Worm (Caenorhabditis elegans): ENCODE results near the gene fbxb-13.
A peak's percentile ranks its signal among the peaks of the same experiment; 100 is the strongest.
"Not testable (repeated sequence)": the region's sequence is repeated elsewhere in the genome, so short reads cannot be mapped to it uniquely, and the experiment has no call there.

The fbxb-13 gene

DNA sequence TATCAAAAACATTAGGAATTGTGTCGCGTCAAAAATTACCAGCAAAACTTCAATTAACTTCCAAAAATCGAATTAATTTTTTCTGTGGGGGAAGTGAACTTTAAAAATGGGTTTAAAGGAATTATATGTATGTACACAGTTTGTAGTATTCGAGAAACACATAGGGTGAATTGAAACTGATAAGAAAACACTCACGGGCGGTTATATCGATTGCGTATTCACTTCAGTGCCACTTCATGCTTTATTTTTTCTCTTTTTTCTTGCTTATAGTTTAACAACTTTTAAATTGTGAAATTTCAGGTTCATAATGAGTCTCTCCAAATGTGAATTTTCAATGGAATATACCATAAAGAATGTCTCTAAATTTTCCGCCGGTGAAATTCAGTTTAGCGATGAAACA lies 16.7 kb upstream of the fbxb-13 start, which contains the start of gene math-26:
Gene math-26 (plus strand): TSS at position 301 of the 400 bp plus-strand sequence.
- TF ChIP-seq him-1, dao-5, W03F9.2 (tag; optimal IDR thresholded peaks at IDR 0.05): not testable (repeated sequence)

DNA sequence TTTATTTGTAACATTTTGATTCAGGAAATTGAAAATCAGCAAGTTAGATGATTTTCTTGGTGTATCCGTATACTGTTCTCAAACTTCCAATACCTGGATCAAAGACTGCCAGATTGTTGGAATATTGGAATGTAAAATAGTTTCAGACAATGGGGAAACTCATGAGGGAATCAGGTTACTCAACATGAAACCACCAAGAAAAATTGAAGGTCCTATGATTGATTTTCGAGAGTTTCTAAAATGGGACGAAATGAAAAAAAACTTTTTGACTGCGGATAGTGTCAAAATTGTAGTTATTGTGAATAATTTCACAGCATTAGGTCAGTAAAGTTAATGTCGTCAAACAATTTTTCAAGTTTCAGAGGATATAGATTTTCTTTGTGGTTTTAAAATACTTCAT lies 16.3 kb upstream of the fbxb-13 start, which contains the start of gene math-3:
Gene math-3 (plus strand): TSS at position 301 of the 400 bp plus-strand sequence.
- TF ChIP-seq dao-5 (tag; optimal IDR thresholded peaks at IDR 0.05) (no peak), W03F9.2 (tag; optimal IDR thresholded peaks at IDR 0.05) (no peak)

DNA sequence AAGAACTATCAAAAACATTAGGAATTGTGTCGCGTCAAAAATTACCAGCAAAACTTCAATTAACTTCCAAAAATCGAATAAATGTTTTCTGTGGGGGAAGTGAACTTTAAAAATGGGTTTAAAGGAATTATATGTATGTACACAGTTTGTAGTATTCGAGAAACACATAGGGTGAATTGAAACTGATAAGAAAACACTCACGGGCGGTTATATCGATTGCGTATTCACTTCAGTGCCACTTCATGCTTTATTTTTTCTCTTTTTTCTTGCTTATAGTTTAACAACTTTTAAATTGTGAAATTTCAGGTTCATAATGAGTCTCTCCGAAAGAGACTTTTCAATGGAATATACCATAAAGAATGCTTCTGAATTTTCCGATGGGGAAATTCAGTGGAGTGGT lies 12.8 kb upstream of the fbxb-13 start, which contains the start of gene F36H5.14:
Gene F36H5.14 (plus strand): TSS at position 301 of the 400 bp plus-strand sequence.
- not testable (repeated sequence) for TF ChIP-seq W03F9.2, him-1, dao-5 (tag; optimal IDR thresholded peaks at IDR 0.05)

DNA sequence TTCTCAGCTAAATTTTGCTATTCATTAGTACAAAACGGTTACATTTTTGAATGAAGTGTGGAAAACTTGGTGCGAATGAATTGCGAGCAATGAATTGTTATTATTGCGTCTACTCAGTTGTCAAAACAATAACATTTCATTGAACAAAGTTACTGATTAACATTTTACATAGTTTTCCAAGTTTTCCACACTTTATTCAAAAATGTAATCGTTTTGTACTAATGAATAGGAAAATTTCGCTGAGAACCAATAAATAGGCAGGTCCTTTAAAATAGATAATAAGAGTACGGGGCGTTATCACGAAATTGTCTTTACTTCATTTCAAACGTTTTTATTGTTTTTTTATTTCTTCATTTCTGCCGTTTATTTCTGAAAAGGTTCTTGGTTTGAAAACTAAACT lies 5.6 kb upstream of the fbxb-13 start, which contains the start of gene math-4:
Gene math-4 (minus strand): TSS at position 101 of the 400 bp plus-strand sequence.
- TF ChIP-seq him-1 (tag; optimal IDR thresholded peaks at IDR 0.05) = no peak
- TF ChIP-seq W03F9.2 (tag; optimal IDR thresholded peaks at IDR 0.05) = no peak
- no peak for TF ChIP-seq dao-5 (tag; optimal IDR thresholded peaks at IDR 0.05)

DNA sequence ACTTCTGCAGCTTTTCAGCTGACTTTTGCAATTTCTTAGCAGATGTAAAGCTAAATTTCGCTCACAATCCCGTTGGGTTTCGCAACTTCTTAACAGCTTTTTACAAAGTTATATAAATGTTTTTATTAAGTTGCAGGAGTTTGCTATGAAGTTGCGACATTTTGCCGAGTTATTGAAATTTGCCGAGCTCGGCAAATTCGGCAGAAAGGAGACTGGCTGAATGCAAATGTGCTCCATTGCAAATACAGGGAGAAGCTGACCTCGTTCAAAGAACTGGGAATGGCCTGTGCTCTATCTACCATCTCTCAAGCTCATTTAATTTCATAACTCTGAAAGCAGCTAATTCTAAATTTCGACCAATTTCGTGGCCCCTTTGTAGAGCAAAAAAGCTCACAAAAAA lies 3.3 kb upstream of the fbxb-13 start, which contains the start of gene C08F1.11:
Gene C08F1.11 (minus strand): TSS at position 101 of the 400 bp plus-strand sequence.
- TF ChIP-seq dao-5 (tag; optimal IDR thresholded peaks at IDR 0.05) = no peak
- TF ChIP-seq him-1 (tag; optimal IDR thresholded peaks at IDR 0.05) = no peak
- no peak for TF ChIP-seq W03F9.2 (tag; optimal IDR thresholded peaks at IDR 0.05)

DNA sequence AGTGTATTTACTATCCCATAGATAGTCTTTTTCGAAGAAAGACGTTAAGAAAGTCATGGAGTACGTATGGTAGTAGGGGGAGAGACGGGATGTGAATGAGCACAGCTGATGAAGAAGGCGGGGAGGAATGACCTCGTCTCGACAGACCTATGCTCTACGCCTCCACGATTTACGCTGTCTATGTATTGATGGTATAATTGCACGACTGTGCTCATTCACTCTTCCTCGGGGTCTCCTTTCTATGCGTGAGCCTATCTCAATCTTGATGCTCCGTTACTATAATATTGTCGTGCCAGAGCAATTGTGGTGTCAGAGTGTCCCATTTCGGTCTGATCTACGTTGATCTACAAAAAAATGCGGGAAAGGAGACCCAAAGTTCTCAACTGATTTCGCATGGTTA lies 1.9 kb upstream of the fbxb-13 start, which contains the start of gene C08F1.10:
Gene C08F1.10 (minus strand): TSS at position 101 of the 400 bp plus-strand sequence.
- TF ChIP-seq dao-5 (tag; optimal IDR thresholded peaks at IDR 0.05) = no peak
- TF ChIP-seq W03F9.2 (tag; optimal IDR thresholded peaks at IDR 0.05) = no peak
- TF ChIP-seq him-1 (tag; optimal IDR thresholded peaks at IDR 0.05) = no peak

DNA sequence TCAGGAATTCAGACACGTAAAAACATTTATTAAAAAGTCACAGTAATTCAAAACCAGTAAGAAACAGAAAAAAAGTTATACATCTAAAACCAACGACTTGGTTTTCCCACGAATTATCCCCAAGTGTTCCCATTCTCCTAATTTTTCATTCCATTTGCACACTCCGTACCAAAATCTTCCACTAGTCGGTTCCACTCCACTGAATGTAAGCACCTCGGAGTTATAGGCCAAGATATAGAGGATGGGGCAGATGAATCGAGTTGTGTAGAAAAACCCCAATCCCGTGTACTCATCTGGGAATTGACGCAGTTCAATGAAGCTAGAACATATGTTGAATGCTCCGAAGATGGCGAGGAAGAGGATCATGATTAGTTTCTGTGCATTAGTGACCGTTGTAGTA lies 869 bp upstream of the fbxb-13 start:
- TF ChIP-seq him-1 (tag; optimal IDR thresholded peaks at IDR 0.05) (no peak), W03F9.2 (tag; optimal IDR thresholded peaks at IDR 0.05) (no peak), dao-5 (tag; optimal IDR thresholded peaks at IDR 0.05) (no peak)

DNA sequence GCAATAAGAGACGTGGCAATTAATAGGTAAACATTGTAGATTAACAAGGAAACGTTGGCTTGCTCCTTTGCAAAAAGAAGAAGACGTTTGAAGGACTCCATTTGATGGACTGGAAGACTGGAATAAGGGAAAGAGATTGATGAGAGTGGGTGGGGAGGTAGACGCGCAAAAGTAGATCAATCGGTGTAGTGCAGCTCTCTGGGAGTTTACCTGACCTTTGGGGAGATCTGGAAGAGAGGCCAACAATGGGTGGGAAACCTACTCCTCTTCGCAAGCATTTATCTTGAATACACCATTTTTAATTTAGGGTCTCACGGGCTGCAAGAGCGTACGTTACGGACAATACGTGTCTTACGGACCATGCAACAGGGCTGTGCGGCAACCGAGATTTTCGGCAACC lies 18.3 kb downstream of the fbxb-13 start, which contains the start of gene C08F1.12:
Gene C08F1.12 (minus strand): TSS at position 101 of the 400 bp plus-strand sequence.
- no peak for TF ChIP-seq W03F9.2 (tag; optimal IDR thresholded peaks at IDR 0.05)
- TF ChIP-seq him-1 (tag; optimal IDR thresholded peaks at IDR 0.05) = no peak
- TF ChIP-seq dao-5 (tag; optimal IDR thresholded peaks at IDR 0.05) = no peak

DNA sequence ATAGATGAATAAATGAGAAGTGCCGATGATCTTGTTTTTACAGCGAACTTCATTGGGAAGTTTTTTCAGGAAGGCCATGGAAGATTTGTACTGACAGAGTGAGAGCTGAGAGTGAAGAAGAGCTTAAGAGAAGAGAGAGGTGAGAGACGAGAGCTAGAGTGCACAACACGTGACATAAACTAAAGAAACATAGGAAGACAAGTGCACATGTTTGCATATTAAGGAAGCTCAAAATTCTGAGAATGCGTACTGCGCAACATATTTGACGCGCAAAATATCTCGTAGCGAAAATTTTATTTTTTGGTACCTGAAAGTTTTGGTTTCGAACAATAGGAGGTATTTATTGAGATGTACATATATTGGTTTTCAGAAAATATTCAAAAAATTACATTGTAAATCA lies 20.1 kb downstream of the fbxb-13 start, which contains the start of gene C08F1.8:
Gene C08F1.8 (minus strand): TSS at position 101 of the 400 bp plus-strand sequence.
- no peak for TF ChIP-seq him-1 (tag; optimal IDR thresholded peaks at IDR 0.05)

DNA sequence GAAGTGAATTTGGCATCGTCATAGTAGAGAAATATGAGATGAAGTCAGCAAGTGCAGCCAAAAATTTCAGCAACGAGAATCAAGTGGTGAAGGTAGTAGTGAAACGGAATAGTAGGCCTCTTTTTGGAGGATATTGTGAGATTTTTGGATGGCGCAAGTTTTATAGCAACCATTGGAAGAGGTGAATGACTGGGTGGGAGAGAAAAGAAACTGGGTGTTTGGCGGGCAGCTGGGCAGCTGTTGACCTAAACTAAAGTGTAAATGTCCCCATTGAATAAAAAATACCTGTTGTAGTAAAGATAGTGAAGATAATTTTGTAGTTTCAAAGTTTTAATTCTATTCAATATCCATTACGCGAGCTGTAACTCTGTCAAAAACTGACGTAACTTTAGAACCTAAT lies 28.0 kb downstream of the fbxb-13 start:
- no peak for TF ChIP-seq him-1 (tag; optimal IDR thresholded peaks at IDR 0.05)
- no peak for TF ChIP-seq dao-5 (tag; optimal IDR thresholded peaks at IDR 0.05)
- no peak for TF ChIP-seq W03F9.2 (tag; optimal IDR thresholded peaks at IDR 0.05)

DNA sequence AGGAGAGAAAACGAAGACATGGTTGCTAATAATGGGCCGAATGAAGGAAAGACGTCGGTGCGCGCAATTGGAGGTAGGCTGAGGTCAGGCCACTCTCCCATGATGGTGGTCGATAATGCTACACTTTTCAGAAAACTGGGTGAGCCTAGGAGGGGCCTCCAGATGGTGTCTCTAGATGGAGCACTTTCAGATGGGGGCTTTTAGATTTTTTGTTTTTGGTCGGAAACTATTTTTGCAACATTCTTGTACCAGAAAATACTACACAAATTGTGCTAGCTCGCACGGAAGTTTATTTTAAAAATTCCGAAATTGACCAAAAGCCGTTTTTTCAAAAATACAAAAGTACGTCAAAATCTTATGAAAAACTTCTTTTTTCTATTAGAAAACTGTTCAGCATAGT lies 30.2 kb downstream of the fbxb-13 start, which contains the start of gene fbxb-10:
Gene fbxb-10 (minus strand): TSS at position 101 of the 400 bp plus-strand sequence.
- TF ChIP-seq him-1 (tag; optimal IDR thresholded peaks at IDR 0.05) (no peak), dao-5 (tag; optimal IDR thresholded peaks at IDR 0.05) (no peak), W03F9.2 (tag; optimal IDR thresholded peaks at IDR 0.05) (no peak)

DNA sequence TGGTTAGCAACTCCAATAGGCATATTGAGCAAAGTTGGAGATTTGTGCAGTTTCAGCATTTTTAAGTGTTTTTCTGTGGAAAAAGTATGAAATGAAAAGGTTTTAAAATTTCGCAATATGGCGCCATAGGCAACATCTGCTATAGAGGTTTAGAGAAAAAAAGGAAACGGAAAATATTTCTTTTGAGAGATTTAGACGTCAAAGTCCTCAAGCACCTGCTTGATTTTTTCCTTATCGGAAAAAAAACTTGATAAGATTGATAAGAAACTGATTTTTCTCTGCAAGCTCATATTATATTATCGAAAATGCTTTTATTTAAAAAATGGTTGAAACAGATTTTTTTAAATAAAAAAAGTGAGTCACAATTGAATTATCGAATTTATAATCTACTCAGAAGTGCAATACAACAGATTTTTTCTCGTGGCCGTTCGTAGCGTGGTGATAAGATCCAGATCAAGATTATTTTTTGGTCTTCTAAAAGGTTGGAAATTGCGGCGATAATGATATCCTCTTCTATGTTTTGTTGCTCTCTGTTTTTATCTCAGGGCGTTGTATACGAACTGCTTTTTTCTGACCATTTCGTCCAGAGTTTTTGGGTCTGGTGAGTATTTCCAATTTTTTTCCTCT lies 32.0 kb downstream of the fbxb-13 start, which contains the start of gene fbxc-19:
Gene fbxc-19 (plus strand): TSS at position 536 of the 627 bp plus-strand sequence.
- TF ChIP-seq W03F9.2 (tag; optimal IDR thresholded peaks at IDR 0.05) (peak; percentile 44), dao-5 (tag; optimal IDR thresholded peaks at IDR 0.05) (no peak)

DNA sequence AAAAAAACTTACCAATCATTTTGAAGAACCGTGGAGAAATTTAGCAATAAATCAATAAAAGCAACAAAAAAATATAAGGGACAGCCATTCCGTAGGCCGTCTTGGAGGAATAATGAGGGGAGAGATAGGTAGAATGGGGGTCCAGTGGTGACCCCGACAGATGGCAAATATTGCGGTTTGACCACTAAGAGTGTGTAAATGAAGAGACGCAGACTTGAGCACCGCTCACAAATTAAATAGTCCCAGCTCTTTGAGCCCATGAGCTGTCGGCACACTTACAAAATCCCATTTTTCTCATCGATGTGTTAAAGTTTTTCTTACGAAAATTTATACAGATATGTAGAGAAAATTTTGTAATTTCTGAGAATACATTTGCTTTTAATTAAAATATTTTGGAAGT lies 32.7 kb downstream of the fbxb-13 start, which contains the start of gene fbxa-3:
Gene fbxa-3 (minus strand): TSS at position 101 of the 400 bp plus-strand sequence.
- TF ChIP-seq W03F9.2 (tag; optimal IDR thresholded peaks at IDR 0.05) (no peak), dao-5 (tag; optimal IDR thresholded peaks at IDR 0.05) (no peak), him-1 (tag; optimal IDR thresholded peaks at IDR 0.05) (no peak)

DNA sequence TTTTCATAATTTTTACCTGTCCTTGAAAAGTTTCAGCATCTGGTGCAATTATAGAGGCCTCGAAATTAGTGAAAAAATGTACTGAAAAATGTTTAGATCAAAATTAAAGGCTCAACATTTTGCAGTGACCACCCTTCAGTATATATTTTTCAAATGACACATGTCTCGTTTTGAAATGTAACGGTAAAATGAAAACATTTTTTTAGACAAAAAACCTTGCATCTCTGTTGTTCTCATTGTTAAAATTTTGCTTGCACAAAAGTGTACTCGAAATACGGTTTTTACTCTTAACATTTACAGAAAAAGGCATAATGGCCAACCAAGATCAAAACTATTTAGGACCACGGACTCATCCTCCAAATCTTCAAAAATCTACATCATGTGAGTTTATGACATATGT lies 36.3 kb downstream of the fbxb-13 start, which contains the start of gene math-41:
Gene math-41 (plus strand): TSS at position 301 of the 400 bp plus-strand sequence.
- TF ChIP-seq him-1, dao-5, W03F9.2 (tag; optimal IDR thresholded peaks at IDR 0.05): not testable (repeated sequence)
